Fruit fly (Drosophila melanogaster) whole organism, wandering third instar larva: ENCODE measurements around the gene CG31789.

Source experiments
- GATAd ChIP-seq: sonication (Bioruptor generic); optimal IDR thresholded peaks from 2 replicates; lab custom pipeline; 2016; ENCODE audit warnings: missing biosample characterization, missing genetic modification characterization
- N ChIP-seq: fragments of >200 bp; optimal IDR thresholded peaks from 2 replicates; lab custom pipeline; 2018; ENCODE audit warnings: missing biosample characterization, missing external identifiers, missing genetic modification characterization
- Sp1 ChIP-seq: fragments of 200-800 bp; sonication (Bioruptor generic); optimal IDR thresholded peaks from 3 replicates; lab custom pipeline; 2019; ENCODE audit warnings: missing biosample characterization, mild to moderate bottlenecking, missing genetic modification characterization, moderate library complexity

dm6 chr2L:18590100-18590941 is 15.4 kb upstream of the CG31789 start, which contains the start of the genes Pde11 and CG15160:
- TF ChIP-seq GATAd (no peak), N (GFP tag; lab: Kevin White, UChicago) (no peak), Sp1 (GFP tag; lab: Kevin White, UChicago) (no peak)
